Fruit fly (Drosophila melanogaster): Measurements from ENCODE around the gene Pomp.

Gene Pomp

DNA sequence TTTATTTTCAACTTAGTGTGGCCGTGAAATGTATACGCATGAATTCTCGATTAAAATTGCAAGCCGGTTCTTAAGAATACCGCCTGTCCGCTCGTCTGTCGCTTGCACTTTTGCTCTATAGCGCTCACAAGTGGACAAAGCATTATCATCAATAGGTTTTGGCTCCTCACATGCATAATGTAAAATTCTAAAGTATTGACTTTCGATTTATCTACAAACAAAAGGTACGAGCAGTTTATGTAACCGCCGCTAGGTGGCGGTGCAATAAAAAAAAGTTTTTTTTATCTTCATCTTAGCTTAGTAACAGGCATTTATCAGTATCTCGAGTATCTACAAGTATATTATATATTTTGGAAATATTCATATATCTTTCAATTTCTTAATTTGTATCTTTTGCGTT is 38.8 kb downstream of the Pomp start (continued):
- TF ChIP-seq CG3065 (GFP tag; optimal IDR thresholded peaks at IDR 0.05) = no peak

DNA sequence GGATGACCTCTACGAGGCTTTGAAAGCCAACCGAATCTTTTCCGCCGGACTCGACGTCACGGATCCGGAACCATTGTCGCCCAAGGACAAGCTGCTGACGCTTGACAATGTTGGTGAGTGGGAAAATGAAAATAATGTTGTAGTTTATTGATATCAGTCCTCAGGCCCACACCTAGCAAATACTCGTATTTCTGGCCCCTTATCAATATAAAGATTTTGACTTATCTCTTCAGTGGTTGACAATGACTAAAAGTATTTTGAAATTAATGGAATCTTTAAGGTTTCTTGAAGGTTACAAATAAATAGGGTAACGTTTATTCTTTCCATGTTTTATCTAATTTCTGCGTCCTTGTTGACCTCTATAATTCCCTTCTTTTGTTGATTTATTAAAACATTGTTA is 39.6 kb downstream of the Pomp start:
- no peak for TF ChIP-seq zfh2 (GFP tag; optimal IDR thresholded peaks at IDR 0.05)
- TF ChIP-seq mirr (GFP tag; optimal IDR thresholded peaks at IDR 0.05) = peak; percentile 50
- TF ChIP-seq ttk (GFP tag; IDR thresholded peaks at IDR 0.05) = no peak
- TF ChIP-seq psq (GFP tag; optimal IDR thresholded peaks at IDR 0.05) = no peak
- no peak for TF ChIP-seq Ada2b (GFP tag; IDR thresholded peaks at IDR 0.05)
- peak; percentile 68 for TF ChIP-seq sug (tag; optimal IDR thresholded peaks at IDR 0.05)
- TF ChIP-seq CG34376 (GFP tag; optimal IDR thresholded peaks at IDR 0.05) = peak; percentile 63
- TF ChIP-seq exex (tag; optimal IDR thresholded peaks at IDR 0.05) = peak; percentile 68
- TF ChIP-seq eve (GFP tag; optimal IDR thresholded peaks at IDR 0.05) = no peak

DNA sequence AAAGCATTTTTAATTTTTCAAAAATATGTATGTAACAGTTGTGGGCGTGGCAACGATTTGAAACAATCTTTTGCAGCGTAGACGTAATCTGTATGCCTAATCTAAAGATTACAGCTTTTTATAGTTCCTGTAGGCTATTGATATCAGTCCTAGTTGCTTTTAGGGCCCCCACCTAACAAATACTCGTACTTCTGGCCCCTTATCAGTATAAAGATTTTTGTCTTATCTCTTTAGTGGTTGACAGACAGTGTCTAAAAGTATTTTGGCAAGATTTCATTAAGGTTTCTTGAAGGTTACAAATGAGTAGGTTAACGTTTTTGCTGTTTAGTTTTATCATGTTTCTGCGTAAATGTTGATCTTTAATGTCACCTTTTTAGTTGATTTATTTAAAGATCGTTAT is 41.2 kb downstream of the Pomp start:
- no peak for TF ChIP-seq CG11504 (tag; optimal IDR thresholded peaks at IDR 0.05)
- no peak for TF ChIP-seq Poxn (GFP tag; IDR thresholded peaks at IDR 0.05)
- TF ChIP-seq sug (tag; optimal IDR thresholded peaks at IDR 0.05) = peak; percentile 97
- TF ChIP-seq GATAe (GFP tag; conservative IDR thresholded peaks at IDR 0.05) = peak; percentile 42; the same call in 1 of the 2 replicates
- TF ChIP-seq CG10431 (GFP tag; optimal IDR thresholded peaks at IDR 0.05) = no peak
- TF ChIP-seq CG34376 (GFP tag; optimal IDR thresholded peaks at IDR 0.05) = peak; percentile 66
- TF ChIP-seq CG10543 (GFP tag; optimal IDR thresholded peaks at IDR 0.05) = peak; percentile 23
- TF ChIP-seq CG18476 (GFP tag; optimal IDR thresholded peaks at IDR 0.05) = no peak
- TF ChIP-seq CG18599 (GFP tag; optimal IDR thresholded peaks at IDR 0.05) = no peak
- TF ChIP-seq exex (tag; optimal IDR thresholded peaks at IDR 0.05) = peak; percentile 81
- peak in 1 of 2 experiments; percentile 24 for TF ChIP-seq Pdp1 (GFP tag; optimal IDR thresholded peaks at IDR 0.05)
- no peak for TF ChIP-seq fd64A (GFP tag; optimal IDR thresholded peaks at IDR 0.05)
- no peak for TF ChIP-seq Vsx1 (GFP tag; optimal IDR thresholded peaks at IDR 0.05)
- TF ChIP-seq mirr (GFP tag; optimal IDR thresholded peaks at IDR 0.05) = peak; percentile 61
- TF ChIP-seq sd (tag; optimal IDR thresholded peaks at IDR 0.05) = peak; percentile 33
- peak; percentile 71 for TF ChIP-seq grn (GFP tag; optimal IDR thresholded peaks at IDR 0.05)
- TF ChIP-seq CG13123 (GFP tag; optimal IDR thresholded peaks at IDR 0.05) = no peak
- TF ChIP-seq HmgZ (tag; optimal IDR thresholded peaks at IDR 0.05) = peak; percentile 21
- TF ChIP-seq sr (GFP tag; IDR thresholded peaks at IDR 0.05) = no peak

DNA sequence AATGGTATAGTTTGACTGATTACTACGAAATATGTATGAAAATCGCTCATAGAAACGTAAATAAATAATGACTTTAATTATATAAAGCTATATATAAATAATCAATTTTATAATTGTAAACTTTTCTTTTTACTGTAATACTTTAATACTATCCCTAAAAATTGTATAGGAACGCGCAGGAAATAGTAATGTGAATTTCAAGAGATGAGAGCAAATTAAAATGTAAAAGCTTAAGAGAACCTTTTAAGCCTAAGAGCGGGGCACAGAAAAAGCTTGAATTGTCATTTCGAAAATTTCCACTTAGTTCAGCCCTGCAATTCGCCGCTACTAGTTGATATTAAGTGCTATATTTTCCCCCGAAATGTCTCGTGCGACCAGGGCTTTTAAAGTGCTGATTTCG is 41.9 kb downstream of the Pomp start, which contains the start of gene CG31673:
TSS of gene CG31673 (plus strand) at position 301 of the 400 bp plus-strand sequence.
- TF ChIP-seq H2.0 (GFP tag; IDR thresholded peaks at IDR 0.05) (no peak), ssp (GFP tag; IDR thresholded peaks at IDR 0.05) (no peak), ap (GFP tag; IDR thresholded peaks at IDR 0.05) (no peak), pfk (GFP tag; optimal IDR thresholded peaks at IDR 0.05) (no peak), Trl (optimal IDR thresholded peaks at IDR 0.05) (peak; percentile 38 to 63), Trl (GFP tag; optimal IDR thresholded peaks at IDR 0.05) (no peak), gcm2 (GFP tag; optimal IDR thresholded peaks at IDR 0.05) (no peak), sqz (GFP tag; optimal IDR thresholded peaks at IDR 0.05) (no peak)

DNA sequence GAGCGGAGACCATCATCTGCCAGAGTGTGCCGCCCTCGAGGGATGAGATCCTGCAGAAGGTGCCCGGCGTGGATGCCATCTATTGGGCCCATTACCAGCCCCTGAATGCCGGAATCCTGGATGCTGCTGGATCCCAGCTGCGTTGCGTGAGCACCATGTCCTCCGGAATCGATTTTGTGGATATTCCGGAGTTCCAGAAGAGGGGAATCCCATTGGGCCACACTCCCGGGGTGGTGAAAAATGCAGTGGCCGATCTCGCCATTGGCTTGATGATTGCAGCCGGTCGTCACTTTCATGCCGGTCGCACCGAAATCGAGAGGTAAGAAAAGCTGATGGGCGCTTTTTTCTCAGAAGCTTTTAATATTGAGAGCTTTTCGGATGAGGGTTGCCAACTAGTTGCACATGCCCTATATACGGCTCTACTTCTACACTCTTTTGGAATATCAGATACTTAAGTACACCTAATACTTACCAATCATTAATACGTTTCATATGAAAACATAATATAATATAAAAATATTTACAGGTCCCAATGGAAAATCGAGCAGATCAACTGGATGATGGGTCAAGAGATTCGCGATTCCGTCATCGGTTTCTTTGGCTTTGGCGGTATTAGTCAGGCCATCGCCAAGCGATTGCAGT is 42.4 kb downstream of the Pomp start:
- TF ChIP-seq MBD-R2 (GFP tag; IDR thresholded peaks at IDR 0.05) (peak; percentile 19; the same call in 1 of the 2 replicates), dimm (GFP tag; IDR thresholded peaks at IDR 0.05) (no peak), dysf (GFP tag; IDR thresholded peaks at IDR 0.05) (peak; percentile 13; the same call in 1 of the 3 replicates), NK7.1 (GFP tag; optimal IDR thresholded peaks at IDR 0.05) (no peak), CG12942 (GFP tag; optimal IDR thresholded peaks at IDR 0.05) (no peak), jigr1 (GFP tag; IDR thresholded peaks at IDR 0.05) (no peak), Tbp (GFP tag; optimal IDR thresholded peaks at IDR 0.05) (no peak), en (GFP tag; optimal IDR thresholded peaks at IDR 0.05) (no peak), Fer1 (GFP tag; optimal IDR thresholded peaks at IDR 0.05) (peak; percentile 33), CG1603 (tag; optimal IDR thresholded peaks at IDR 0.05) (no peak), CG17612 (GFP tag; IDR thresholded peaks at IDR 0.05) (no peak), CG13775 (GFP tag; optimal IDR thresholded peaks at IDR 0.05) (no peak), CG10366 (GFP tag; IDR thresholded peaks at IDR 0.05) (no peak), CG17361 (GFP tag; IDR thresholded peaks at IDR 0.05) (no peak)
